Worm (Caenorhabditis elegans): ENCODE measurements around the gene unc-10.
A peak's percentile ranks its signal among the peaks of the same experiment; 100 is the strongest.

Gene unc-10

DNA sequence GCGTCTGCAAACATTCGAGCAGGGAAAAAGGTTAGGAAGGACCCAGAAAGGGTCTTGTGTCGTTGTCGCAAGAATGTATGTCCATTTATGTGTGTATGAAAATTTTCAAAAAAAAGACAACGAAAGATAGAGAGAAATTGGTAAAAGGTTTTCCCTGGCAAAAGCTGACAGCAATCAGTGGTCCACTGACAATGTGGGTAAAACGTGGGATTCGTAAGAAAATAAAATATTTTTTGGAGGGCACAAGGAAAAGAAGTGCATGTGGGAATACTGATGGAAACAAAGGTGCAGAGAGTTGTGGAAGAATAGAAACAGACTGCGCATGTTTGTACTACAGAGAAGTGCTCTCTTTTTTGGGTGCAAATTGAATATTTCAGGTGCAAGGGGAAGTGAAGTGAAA, 3.0 kb upstream of the unc-10 start:
- TF ChIP-seq egl-27 (tag; optimal IDR thresholded peaks at IDR 0.05) (no peak), elt-3 (tag; optimal IDR thresholded peaks at IDR 0.05) (no peak), ZK546.5 (tag; optimal IDR thresholded peaks at IDR 0.05) (no peak)

DNA sequence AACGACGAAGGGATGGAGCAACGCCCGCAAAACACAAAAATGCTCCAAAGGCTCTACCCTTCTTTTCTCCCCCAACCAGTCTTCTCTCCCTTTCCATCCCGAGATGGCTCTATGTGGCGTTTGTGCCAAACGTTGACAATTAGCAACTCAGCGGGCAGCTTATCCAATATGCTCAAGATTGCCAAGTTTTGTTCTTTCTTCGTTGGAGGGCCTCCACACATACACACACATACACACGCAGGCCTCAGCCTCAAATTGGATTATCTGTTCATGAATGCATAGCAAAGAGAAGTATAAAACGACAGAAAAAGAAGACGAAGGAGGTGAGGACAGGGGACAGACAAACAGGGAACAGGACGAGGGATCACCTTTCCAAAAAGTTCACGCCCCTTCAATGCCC, 1.2 kb upstream of the unc-10 start:
- no peak for TF ChIP-seq mdl-1 (tag; optimal IDR thresholded peaks at IDR 0.05)
- TF ChIP-seq C34F6.9 (tag; optimal IDR thresholded peaks at IDR 0.05), result peak; percentile 30
- peak; percentile 12 for TF ChIP-seq lin-11 (tag; optimal IDR thresholded peaks at IDR 0.05)

DNA sequence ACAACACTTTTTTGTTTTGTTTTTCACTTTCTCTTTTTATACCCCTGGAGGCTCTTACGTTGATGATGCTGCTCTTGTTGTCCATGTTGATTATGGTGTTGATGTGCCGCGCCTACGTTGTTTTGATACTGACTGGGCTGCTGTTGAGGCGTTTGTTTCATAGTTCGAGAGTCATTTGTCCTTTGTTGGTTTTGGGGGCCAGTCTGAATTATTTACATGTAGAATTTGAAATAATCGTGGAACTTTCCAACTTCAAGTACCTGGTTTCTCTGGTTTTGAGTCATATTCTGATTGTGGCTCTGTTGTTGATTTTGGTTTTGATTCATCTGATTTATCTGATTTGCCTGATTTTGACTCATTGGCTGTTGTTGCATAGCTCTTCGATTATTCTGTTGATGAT, 2.0 kb downstream of the unc-10 start:
- no peak for TF ChIP-seq skn-1 (tag; optimal IDR thresholded peaks at IDR 0.05)
- TF ChIP-seq ztf-1 (GFP tag; conservative IDR thresholded peaks at IDR 0.05), result no peak

DNA sequence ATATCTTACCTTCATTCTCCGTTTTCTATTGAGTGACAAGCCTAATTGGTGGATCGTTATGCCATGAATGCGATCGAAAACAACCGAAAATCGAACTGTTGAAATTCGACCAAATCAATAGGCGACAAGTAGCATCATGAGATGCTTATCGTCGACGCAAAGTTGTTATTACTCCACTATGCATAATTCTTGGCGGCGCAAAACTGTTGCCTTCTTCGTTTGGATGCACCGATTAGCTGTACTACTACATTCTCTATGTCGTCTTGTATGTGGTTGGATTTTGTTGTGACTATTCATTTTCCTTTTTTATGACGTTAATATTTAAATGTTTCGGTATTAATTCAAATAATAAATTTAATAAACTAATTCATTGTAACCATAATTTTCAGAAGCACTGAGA, 8.2 kb downstream of the unc-10 start, which contains the start of gene F46H5.11:
TSS of gene F46H5.11 (minus strand) at position 101 of the 400 bp plus-strand sequence.
- TF ChIP-seq F13H6.1 (tag; optimal IDR thresholded peaks at IDR 0.05), result no peak
- no peak for TF ChIP-seq blmp-1 (tag; optimal IDR thresholded peaks at IDR 0.05; ENCODE audit: insufficient read depth)
- TF ChIP-seq nhr-237 (tag; optimal IDR thresholded peaks at IDR 0.05), result no peak
- TF ChIP-seq lin-13 (GFP tag; optimal IDR thresholded peaks at IDR 0.05), result no peak
- no peak for TF ChIP-seq gmeb-1 (tag; optimal IDR thresholded peaks at IDR 0.05)
- no peak for TF ChIP-seq snpc-4 (tag; optimal IDR thresholded peaks at IDR 0.05)

DNA sequence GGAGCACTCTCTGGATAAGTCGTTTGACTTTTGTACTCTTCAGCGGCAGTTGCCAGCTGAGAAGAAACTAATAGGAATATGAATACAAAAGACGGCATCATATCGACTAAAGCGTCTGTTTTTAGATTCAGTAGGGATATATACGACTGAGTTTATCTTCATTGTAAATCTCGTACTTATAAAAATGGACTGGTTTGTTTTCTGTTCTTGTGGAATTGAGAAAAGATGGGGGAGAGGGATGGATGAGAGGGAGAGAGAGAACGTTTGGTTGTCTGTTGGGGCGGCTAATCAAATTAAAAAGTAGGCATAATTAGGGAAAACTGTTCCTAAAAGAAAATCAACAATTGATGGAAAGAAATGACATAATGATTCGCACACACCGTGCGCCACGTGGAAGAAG, 10.7 kb downstream of the unc-10 start, which contains the start of gene grd-7:
TSS of gene grd-7 (minus strand) at position 101 of the 400 bp plus-strand sequence.
- TF ChIP-seq mab-5 (tag; optimal IDR thresholded peaks at IDR 0.05) (no peak), skn-1 (tag; optimal IDR thresholded peaks at IDR 0.05) (no peak), nhr-23 (tag; optimal IDR thresholded peaks at IDR 0.05) (no peak), lin-39 (tag; optimal IDR thresholded peaks at IDR 0.05) (no peak), lin-11 (tag; optimal IDR thresholded peaks at IDR 0.05) (no peak), blmp-1 (tag; optimal IDR thresholded peaks at IDR 0.05; ENCODE audit: insufficient read depth) (no peak), R02D3.7 (tag; optimal IDR thresholded peaks at IDR 0.05) (no peak), lsy-2 (tag; optimal IDR thresholded peaks at IDR 0.05) (no peak), ztf-11 (tag; optimal IDR thresholded peaks at IDR 0.05) (no peak), peb-1 (tag; optimal IDR thresholded peaks at IDR 0.05) (no peak), gmeb-1 (tag; optimal IDR thresholded peaks at IDR 0.05) (no peak)

DNA sequence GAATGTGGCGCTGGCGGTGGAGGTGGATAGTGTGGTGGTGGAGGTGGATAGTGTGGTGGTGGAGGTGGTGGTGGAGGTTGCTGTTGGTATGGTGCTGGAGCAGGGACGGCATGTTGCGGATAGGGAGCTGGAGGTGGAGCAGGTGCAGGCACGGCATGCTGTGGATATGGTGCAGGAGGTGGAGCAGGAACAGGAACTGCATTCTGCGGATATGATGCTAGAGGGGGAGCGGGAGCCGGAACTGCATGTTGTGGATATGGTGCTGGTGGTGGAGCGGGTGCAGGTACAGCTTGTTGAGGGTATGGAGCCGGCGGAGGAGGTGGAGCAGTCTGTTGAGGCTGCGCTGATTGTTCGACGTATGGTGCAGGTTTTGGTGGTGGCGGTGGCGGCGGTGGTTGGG, 11.2 kb downstream of the unc-10 start:
- TF ChIP-seq lin-11 (tag; optimal IDR thresholded peaks at IDR 0.05) (no peak), ztf-11 (tag; optimal IDR thresholded peaks at IDR 0.05) (no peak), alr-1 (tag; optimal IDR thresholded peaks at IDR 0.05) (no peak), sem-4 (tag; optimal IDR thresholded peaks at IDR 0.05) (no peak), C34F6.9 (tag; optimal IDR thresholded peaks at IDR 0.05) (no peak), nhr-25 (tag; optimal IDR thresholded peaks at IDR 0.05) (no peak), lsy-2 (tag; optimal IDR thresholded peaks at IDR 0.05) (no peak), ceh-82 (tag; optimal IDR thresholded peaks at IDR 0.05) (no peak), nhr-6 (tag; optimal IDR thresholded peaks at IDR 0.05) (no peak), mab-5 (tag; optimal IDR thresholded peaks at IDR 0.05) (no peak), crh-2 (tag; optimal IDR thresholded peaks at IDR 0.05) (no peak), ztf-1 (GFP tag; conservative IDR thresholded peaks at IDR 0.05) (no peak)

DNA sequence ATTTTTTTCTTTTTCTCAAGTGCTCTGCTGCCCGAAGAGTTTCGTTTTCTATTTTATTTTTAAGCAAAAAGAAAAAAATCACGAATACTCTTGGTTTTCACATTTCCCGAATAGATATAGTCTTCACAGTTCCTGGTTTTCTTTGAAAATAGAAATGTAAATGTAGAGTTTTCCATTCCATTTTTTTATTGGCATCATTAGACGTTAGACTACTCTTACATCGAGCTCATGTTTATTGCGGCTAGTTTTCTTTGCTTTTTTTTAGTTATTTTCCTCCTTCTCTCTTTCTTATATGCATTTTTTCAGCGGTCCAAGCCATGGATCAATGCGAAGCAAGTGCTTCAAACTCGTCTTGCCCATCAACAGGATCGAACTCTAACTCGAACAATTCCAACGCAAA, 14.8 kb downstream of the unc-10 start, which contains the start of gene F46H5.2:
TSS of gene F46H5.2 (plus strand) at position 301 of the 400 bp plus-strand sequence.
- TF ChIP-seq R02D3.7 (tag; optimal IDR thresholded peaks at IDR 0.05) (no peak), nhr-77 (tag; optimal IDR thresholded peaks at IDR 0.05) (no peak)

Data from whole organism, L2 larva.